Fruit fly (Drosophila melanogaster) whole organism, embryonic: ENCODE data around the gene CG7065.

Experiments
- Blimp-1 ChIP-seq: fragments of 200-800 bp; sonication (Bioruptor generic); optimal IDR thresholded peaks from 3 replicates; lab custom pipeline; 2018; ENCODE audit warnings: missing biosample characterization, missing genetic modification characterization, mild to moderate bottlenecking, moderate library complexity, missing genetic modification reagents
- BtbVII ChIP-seq: fragments of 200-800 bp; sonication (Bioruptor generic); optimal IDR thresholded peaks from 3 replicates; lab custom pipeline; 2017; ENCODE audit warnings: missing biosample characterization, mild to moderate bottlenecking, missing genetic modification characterization
- Bteb2 ChIP-seq: fragments of 200-800 bp; sonication (Bioruptor generic); optimal IDR thresholded peaks from 2 replicates; lab custom pipeline; 2016; ENCODE audit warnings: missing biosample characterization, missing genetic modification characterization
- CG10462 ChIP-seq: fragments of 200-800 bp; sonication (Bioruptor generic); optimal IDR thresholded peaks from 2 replicates; lab custom pipeline; 2016; ENCODE audit warnings: missing biosample characterization, missing genetic modification characterization
- CG10654 ChIP-seq: fragments of 200-800 bp; sonication (Bioruptor generic); optimal IDR thresholded peaks from 2 replicates; lab custom pipeline; 2016; ENCODE audit warnings: missing biosample characterization, missing genetic modification characterization
- CG10959 ChIP-seq: fragments of 200-800 bp; sonication (Bioruptor generic); IDR thresholded peaks from 2 replicates; pipeline ENCODE4 v1.3.6; 2022; ENCODE audit warnings: missing biosample characterization, missing genetic modification characterization
- CG10979 ChIP-seq: fragments of 200-800 bp; sonication (Bioruptor generic); optimal IDR thresholded peaks from 2 replicates; lab custom pipeline; 2018; ENCODE audit warnings: missing biosample characterization, mild to moderate bottlenecking, missing genetic modification characterization, moderate library complexity
- CG11695 ChIP-seq: fragments of 200-800 bp; sonication (Bioruptor generic); IDR thresholded peaks from 3 replicates; pipeline ENCODE4 v1.3.6; 2022; ENCODE audit warnings: missing biosample characterization, missing genetic modification characterization
- CG12391 ChIP-seq: fragments of 200-800 bp; sonication (Bioruptor generic); optimal IDR thresholded peaks from 3 replicates; lab custom pipeline; 2018; ENCODE audit warnings: missing biosample characterization, mild to moderate bottlenecking, missing genetic modification characterization, moderate library complexity
- CG16779 ChIP-seq: fragments of 200-800 bp; sonication (Bioruptor generic); IDR thresholded peaks from 2 replicates; pipeline ENCODE4 v1.3.6; 2022; ENCODE audit warnings: missing biosample characterization, missing genetic modification characterization
- CG16813 ChIP-seq: fragments of 200-800 bp; sonication (Bioruptor generic); IDR thresholded peaks from 3 replicates; pipeline ENCODE4 v1.3.6; 2022; ENCODE audit warnings: missing biosample characterization, missing genetic modification characterization; ENCODE audit not compliant: partially characterized antibody
- CG2116 ChIP-seq: fragments of 200-800 bp; sonication (Bioruptor generic); optimal IDR thresholded peaks from 3 replicates; lab custom pipeline; 2018; ENCODE audit warnings: missing biosample characterization, mild to moderate bottlenecking, missing genetic modification characterization
- CG30403 ChIP-seq: fragments of 200-800 bp; sonication (Bioruptor generic); optimal IDR thresholded peaks from 3 replicates; lab custom pipeline; 2016; ENCODE audit warnings: missing biosample characterization, missing genetic modification characterization
- CG4328 ChIP-seq: fragments of 200-800 bp; sonication (Bioruptor generic); optimal IDR thresholded peaks from 3 replicates; lab custom pipeline; 2017; ENCODE audit warnings: missing biosample characterization, missing genetic modification reagents, missing genetic modification characterization
- CG43689 ChIP-seq: fragments of 200-800 bp; sonication (Bioruptor generic); IDR thresholded peaks from 2 replicates; pipeline ENCODE4 v1.3.6; 2022; ENCODE audit warnings: missing biosample characterization, missing genetic modification characterization
- CG4820 ChIP-seq: fragments of 200-800 bp; sonication (Bioruptor generic); optimal IDR thresholded peaks from 3 replicates; lab custom pipeline; 2016; ENCODE audit warnings: missing biosample characterization, missing genetic modification characterization
- CG7839 ChIP-seq: fragments of 200-800 bp; sonication (Bioruptor generic); optimal IDR thresholded peaks from 3 replicates; lab custom pipeline; 2018; ENCODE audit warnings: missing biosample characterization, mild to moderate bottlenecking, missing genetic modification characterization, moderate library complexity
- CG8089 ChIP-seq: fragments of 200-800 bp; sonication (Bioruptor generic); optimal IDR thresholded peaks from 3 replicates; lab custom pipeline; 2016; ENCODE audit warnings: missing biosample characterization, missing genetic modification characterization
- CG8478 ChIP-seq: fragments of >200 bp; optimal IDR thresholded peaks from 2 replicates; lab custom pipeline; 2018
- CG9797 ChIP-seq: fragments of 200-800 bp; sonication (Bioruptor generic); optimal IDR thresholded peaks from 3 replicates; lab custom pipeline; 2018; ENCODE audit warnings: missing biosample characterization, mild to moderate bottlenecking, missing genetic modification characterization
- CG9817 ChIP-seq: fragments of 200-800 bp; sonication (Bioruptor generic); optimal IDR thresholded peaks from 2 replicates; lab custom pipeline; 2018; ENCODE audit warnings: missing biosample characterization, mild to moderate bottlenecking, missing genetic modification characterization, moderate library complexity
- Dad ChIP-seq: fragments of 200-800 bp; sonication (Bioruptor generic); optimal IDR thresholded peaks from 3 replicates; lab custom pipeline; 2016; ENCODE audit warnings: missing biosample characterization, missing genetic modification characterization
- E2f1 ChIP-seq: fragments of 200-800 bp; sonication (Bioruptor generic); IDR thresholded peaks from 2 replicates; pipeline ENCODE4 v1.3.6; 2022; ENCODE audit warnings: missing biosample characterization, missing genetic modification characterization
- Elba2 ChIP-seq: fragments of 200-800 bp; sonication (Bioruptor generic); optimal IDR thresholded peaks from 3 replicates; lab custom pipeline; 2016; ENCODE audit warnings: missing biosample characterization, missing genetic modification characterization
- Fer1 ChIP-seq: fragments of 200-800 bp; sonication (Bioruptor generic); optimal IDR thresholded peaks from 2 replicates; lab custom pipeline; 2017; ENCODE audit warnings: missing biosample characterization, mild to moderate bottlenecking, missing genetic modification characterization
- GATAe ChIP-seq: fragments of 200-800 bp; sonication (Bioruptor generic); conservative IDR thresholded peaks from 2 replicates; pipeline ENCODE4 v1.3.6; 2022; ENCODE audit warnings: missing biosample characterization, missing genetic modification characterization
- HHEX ChIP-seq: fragments of 200-800 bp; sonication (Bioruptor generic); optimal IDR thresholded peaks from 3 replicates; lab custom pipeline; 2017; ENCODE audit warnings: missing biosample characterization, mild to moderate bottlenecking, missing genetic modification characterization, missing genetic modification reagents
- HLH3B ChIP-seq: fragments of 200-800 bp; sonication (Bioruptor generic); IDR thresholded peaks from 2 replicates; pipeline ENCODE4 v1.3.6; 2022; ENCODE audit warnings: missing biosample characterization, missing genetic modification characterization
- Hey ChIP-seq: fragments of 200-800 bp; sonication (Bioruptor generic); optimal IDR thresholded peaks from 3 replicates; lab custom pipeline; 2018; ENCODE audit warnings: missing biosample characterization, mild to moderate bottlenecking, missing genetic modification characterization
- Myb ChIP-seq: fragments of 200-800 bp; sonication (Bioruptor generic); optimal IDR thresholded peaks from 2 replicates; lab custom pipeline; 2016; ENCODE audit warnings: missing biosample characterization, missing genetic modification characterization
- Oaz ChIP-seq: fragments of 200-800 bp; sonication (Bioruptor generic); IDR thresholded peaks from 2 replicates; pipeline ENCODE4 v1.3.6; 2022; ENCODE audit warnings: missing biosample characterization, missing genetic modification characterization
- PHDP ChIP-seq: fragments of 200-800 bp; sonication (Bioruptor generic); optimal IDR thresholded peaks from 3 replicates; lab custom pipeline; 2018; ENCODE audit warnings: missing biosample characterization, mild to moderate bottlenecking, missing genetic modification characterization, moderate library complexity
- Sin3A ChIP-seq: fragments of >200 bp; optimal IDR thresholded peaks from 2 replicates; lab custom pipeline; 2018
- ash1 ChIP-seq: fragments of 200-800 bp; sonication (Bioruptor generic); optimal IDR thresholded peaks from 2 replicates; lab custom pipeline; 2018; ENCODE audit warnings: missing biosample characterization, mild to moderate bottlenecking, missing genetic modification characterization
- dan ChIP-seq: fragments of 200-800 bp; sonication (Bioruptor generic); IDR thresholded peaks from 2 replicates; pipeline ENCODE4 v1.3.6; 2022; ENCODE audit warnings: missing biosample characterization, missing genetic modification characterization
- fd102C ChIP-seq: fragments of 200-800 bp; sonication (Bioruptor generic); optimal IDR thresholded peaks from 2 replicates; lab custom pipeline; 2018; ENCODE audit warnings: missing biosample characterization, mild to moderate bottlenecking, missing genetic modification characterization, moderate library complexity
- gce ChIP-seq: fragments of 200-800 bp; sonication (Bioruptor generic); IDR thresholded peaks from 3 replicates; pipeline ENCODE4 v1.3.6; 2022; ENCODE audit warnings: missing biosample characterization, missing genetic modification characterization
- gsb ChIP-seq: fragments of 200-800 bp; sonication (Bioruptor generic); IDR thresholded peaks from 2 replicates; pipeline ENCODE4 v1.3.6; 2022; ENCODE audit warnings: missing biosample characterization, missing genetic modification characterization
- jigr1 ChIP-seq: fragments of 200-800 bp; sonication (Bioruptor generic); IDR thresholded peaks from 3 replicates; pipeline ENCODE4 v1.3.6; 2022; ENCODE audit warnings: missing biosample characterization, missing genetic modification characterization
- jumu ChIP-seq: fragments of 200-800 bp; sonication (Bioruptor generic); optimal IDR thresholded peaks from 3 replicates; lab custom pipeline; 2016; ENCODE audit warnings: missing biosample characterization, missing genetic modification characterization
- maf-S ChIP-seq: fragments of 200-800 bp; sonication (Bioruptor generic); optimal IDR thresholded peaks from 2 replicates; lab custom pipeline; 2016; ENCODE audit warnings: missing biosample characterization, missing genetic modification characterization
- peb ChIP-seq: fragments of 200-800 bp; sonication (Bioruptor generic); IDR thresholded peaks from 2 replicates; pipeline ENCODE4 v1.3.6; 2022; ENCODE audit warnings: missing biosample characterization, missing genetic modification characterization
- ro ChIP-seq: fragments of 200-800 bp; sonication (Bioruptor generic); IDR thresholded peaks from 2 replicates; pipeline ENCODE4 v1.3.6; 2022; ENCODE audit warnings: missing biosample characterization, missing genetic modification characterization
- tgo ChIP-seq: fragments of 200-800 bp; sonication (Bioruptor generic); IDR thresholded peaks from 3 replicates; pipeline ENCODE4 v1.3.6; 2022; ENCODE audit warnings: missing biosample characterization, missing genetic modification characterization
- tin ChIP-seq: fragments of 200-800 bp; sonication (Bioruptor generic); optimal IDR thresholded peaks from 3 replicates; lab custom pipeline; 2016; ENCODE audit warnings: missing biosample characterization, missing genetic modification characterization
- tio ChIP-seq: fragments of 200-800 bp; sonication (Bioruptor generic); optimal IDR thresholded peaks from 2 replicates; lab custom pipeline; 2017; ENCODE audit warnings: missing biosample characterization, missing genetic modification characterization, inconsistent platforms
- trem ChIP-seq: fragments of 200-800 bp; optimal IDR thresholded peaks from 3 replicates; lab custom pipeline; 2019; ENCODE audit warnings: missing biosample characterization, mild to moderate bottlenecking, missing genetic modification characterization, moderate library complexity
- twi ChIP-seq: fragments of 200-800 bp; optimal IDR thresholded peaks from 2 replicates; lab custom pipeline; 2019; ENCODE audit warnings: missing biosample characterization, mild to moderate bottlenecking, missing genetic modification characterization, moderate library complexity
- wor ChIP-seq: fragments of 200-800 bp; sonication (Bioruptor generic); IDR thresholded peaks from 2 replicates; pipeline ENCODE4 v1.3.6; 2022; ENCODE audit warnings: missing biosample characterization, missing genetic modification characterization
- zen2 ChIP-seq: fragments of 200-800 bp; sonication (Bioruptor generic); IDR thresholded peaks from 3 replicates; pipeline ENCODE4 v1.3.6; 2022; ENCODE audit warnings: missing biosample characterization, missing genetic modification characterization; ENCODE audit not compliant: partially characterized antibody

The CG7065 gene

DNA sequence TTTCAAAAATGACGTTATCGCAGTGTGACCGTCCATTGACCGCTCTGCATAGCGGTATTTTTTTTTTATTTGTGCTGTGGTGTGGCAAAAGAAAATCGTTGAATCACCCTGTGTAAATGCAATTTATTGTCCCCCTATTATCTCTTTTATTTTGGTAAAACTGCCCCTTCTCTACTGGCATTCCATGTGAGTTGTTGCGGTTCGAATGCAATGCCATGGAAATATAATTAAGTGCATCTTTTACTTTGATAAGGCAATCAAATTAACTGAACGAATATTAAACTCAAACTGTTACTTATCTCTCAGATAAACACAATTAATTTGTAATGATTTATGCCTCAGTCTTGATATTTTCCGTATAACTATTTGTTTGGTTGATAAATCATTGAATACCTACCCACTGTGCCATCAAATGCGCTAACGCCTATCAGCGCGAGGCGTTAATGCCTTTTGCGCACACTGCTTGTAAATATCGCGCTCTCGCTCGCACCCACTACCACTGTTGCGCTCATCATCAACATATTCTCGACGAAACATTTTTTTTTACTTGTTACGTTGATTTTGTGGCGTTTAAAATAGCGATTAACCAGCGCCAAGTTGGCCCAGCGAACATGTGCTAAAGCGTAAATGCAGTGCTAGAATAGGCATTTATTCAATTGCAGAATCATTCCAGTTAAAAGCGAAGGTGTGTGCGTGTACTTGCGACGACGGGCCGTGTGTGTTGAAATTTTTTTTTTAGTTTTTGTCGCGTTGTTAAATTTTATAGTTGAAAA, 33.0 kb upstream of the CG7065 start (continued):
- TF ChIP-seq CG7839 (tag; lab: Kevin White, UChicago) = peak; percentile 69
- TF ChIP-seq CG10979 (tag; lab: Kevin White, UChicago) = peak; percentile 44
- TF ChIP-seq zen2 (GFP tag; lab: Robert Waterston, UW) = no peak
- no peak for TF ChIP-seq gsb
- peak; percentile 69 for TF ChIP-seq CG9797 (GFP tag; lab: Kevin White, UChicago)
- TF ChIP-seq PHDP (tag; lab: Kevin White, UChicago) = peak; percentile 32
- TF ChIP-seq Bteb2 = peak; percentile 26
- TF ChIP-seq CG30403 = peak; percentile 72
- peak; percentile 51 for TF ChIP-seq CG8089 (GFP tag; lab: Kevin White, UChicago)
- TF ChIP-seq CG9817 (tag; lab: Kevin White, UChicago) = peak; percentile 38
- no peak for TF ChIP-seq Hey
- no peak for TF ChIP-seq CG16779
- peak; percentile 40; the same call in 1 of the 3 replicates for TF ChIP-seq CG11695 (GFP tag; lab: Robert Waterston, UW)
- peak; percentile 20; the same call in 1 of the 2 replicates for TF ChIP-seq E2f1 (GFP tag; lab: Robert Waterston, UW)
- TF ChIP-seq Fer1 (GFP tag; lab: Kevin White, UChicago) = no peak
- no peak for TF ChIP-seq CG4820 (GFP tag; lab: Kevin White, UChicago)
- peak; percentile 78 for TF ChIP-seq tio (GFP tag; lab: Kevin White, UChicago)
- no peak for TF ChIP-seq fd102C (GFP tag; lab: Kevin White, UChicago)
- no peak for TF ChIP-seq Oaz (GFP tag; lab: Robert Waterston, UW)
- no peak for TF ChIP-seq ro (GFP tag; lab: Robert Waterston, UW)
- TF ChIP-seq twi = peak; percentile 35
- peak; percentile 87 for TF ChIP-seq Myb (GFP tag; lab: Kevin White, UChicago)
- TF ChIP-seq peb = peak; percentile 29; the same call in 1 of the 2 replicates
- no peak for TF ChIP-seq CG10959 (GFP tag; lab: Robert Waterston, UW)
- no peak for TF ChIP-seq CG4328 (GFP tag; lab: Kevin White, UChicago)
- TF ChIP-seq CG10654 = peak; percentile 19
- TF ChIP-seq trem (tag; lab: Kevin White, UChicago) = peak; percentile 25
- no peak for TF ChIP-seq CG10462 (GFP tag; lab: Kevin White, UChicago)
- no peak for TF ChIP-seq jigr1
- TF ChIP-seq CG2116 = peak; percentile 45
- TF ChIP-seq HLH3B (GFP tag; lab: Robert Waterston, UW) = 0 out of 2 replicates have a peak, but pooled peaks have one; percentile 9
- peak; percentile 52 for TF ChIP-seq maf-S (GFP tag; lab: Kevin White, UChicago)
- peak; percentile 13 for TF ChIP-seq BtbVII (GFP tag; lab: Kevin White, UChicago)
- TF ChIP-seq Blimp-1 (GFP tag; lab: Kevin White, UChicago) = peak; percentile 28
- peak; percentile 67 for TF ChIP-seq Sin3A (lab: Kevin White, UChicago)
- TF ChIP-seq gce = no peak
- TF ChIP-seq HHEX (GFP tag; lab: Kevin White, UChicago) = peak; percentile 13
- peak; percentile 16 for TF ChIP-seq CG8478 (lab: Kevin White, UChicago)
- peak; percentile 33; the same call in 1 of the 3 replicates for TF ChIP-seq tgo
- TF ChIP-seq CG16813 = 0 out of 3 replicates have a peak, but pooled peaks have one; percentile 15
- peak; percentile 70 for TF ChIP-seq CG12391
- peak; percentile 60 for TF ChIP-seq tin (GFP tag; lab: Kevin White, UChicago)
- no peak for TF ChIP-seq CG43689 (GFP tag; lab: Robert Waterston, UW)
- TF ChIP-seq GATAe (GFP tag; lab: Robert Waterston, UW) = no peak
- peak; percentile 36 for TF ChIP-seq Dad (GFP tag; lab: Kevin White, UChicago)
- peak; percentile 11 for TF ChIP-seq Elba2 (GFP tag; lab: Kevin White, UChicago)
- TF ChIP-seq wor (GFP tag; lab: Robert Waterston, UW) = no peak
- no peak for TF ChIP-seq ash1
- TF ChIP-seq dan (GFP tag; lab: Robert Waterston, UW) = no peak
- peak; percentile 45 for TF ChIP-seq jumu (GFP tag; lab: Kevin White, UChicago)
